Fruit fly (Drosophila melanogaster) Kc167 (cell line): ENCODE results near the gene Awh.

Experiments used
- Myc ChIP-seq: fragments of >200 bp; optimal IDR thresholded peaks from 2 replicates; lab custom pipeline; 2017; ENCODE audit warnings: missing external identifiers
- Sin3A ChIP-seq: fragments of >200 bp; optimal IDR thresholded peaks from 2 replicates; lab custom pipeline; 2018; ENCODE audit warnings: missing external identifiers
- h ChIP-seq: fragments of >200 bp; optimal IDR thresholded peaks from 3 replicates; lab custom pipeline; 2018; ENCODE audit warnings: missing external identifiers
- insv ChIP-seq: fragments of >200 bp; optimal IDR thresholded peaks from 3 replicates; lab custom pipeline; 2018; ENCODE audit warnings: missing external identifiers
- psq ChIP-seq: fragments of >200 bp; optimal IDR thresholded peaks from 2 replicates; lab custom pipeline; 2017; ENCODE audit warnings: missing external identifiers
- ttk ChIP-seq: sonication (Bioruptor generic); optimal IDR thresholded peaks from 2 replicates; lab custom pipeline; 2017; ENCODE audit warnings: missing external identifiers

Gene Awh

dm6 chr3L:3845815-3846375, at the start of gene Awh:
Gene Awh, plus strand, starts transcription at chr3L:3846206.
- TF ChIP-seq psq (lab: Kevin White, UChicago) = no peak
- TF ChIP-seq ttk (lab: Kevin White, UChicago) = no peak
- TF ChIP-seq h = no peak
- no peak for TF ChIP-seq Myc (lab: Kevin White, UChicago)
- no peak for TF ChIP-seq Sin3A
- no peak for TF ChIP-seq insv

- TF ChIP-seq psq (lab: Kevin White, UChicago) = no peak
- no peak for TF ChIP-seq h
- TF ChIP-seq Sin3A = no peak
- no peak for TF ChIP-seq ttk (lab: Kevin White, UChicago)
- no peak for TF ChIP-seq Myc (lab: Kevin White, UChicago)
- TF ChIP-seq insv = no peak
Observed at dm6 chr3L:3797681-3798080, 48.3 kb upstream of the Awh start.

- TF ChIP-seq h (no peak), insv (no peak), Sin3A (no peak), psq (lab: Kevin White, UChicago) (no peak)
Observed at dm6 chr3L:3798488-3798887, 47.5 kb upstream of the Awh start.

dm6 chr3L:3799766-3800165, 46.2 kb upstream of the Awh start:
- no peak for TF ChIP-seq psq (lab: Kevin White, UChicago)
- no peak for TF ChIP-seq h
- no peak for TF ChIP-seq ttk (lab: Kevin White, UChicago)
- no peak for TF ChIP-seq Myc (lab: Kevin White, UChicago)
- no peak for TF ChIP-seq Sin3A
- TF ChIP-seq insv = no peak

- no peak for TF ChIP-seq Sin3A
- TF ChIP-seq insv = no peak
- no peak for TF ChIP-seq ttk (lab: Kevin White, UChicago)
- no peak for TF ChIP-seq psq (lab: Kevin White, UChicago)
- TF ChIP-seq Myc (lab: Kevin White, UChicago) = no peak
- TF ChIP-seq h = no peak
Observed at dm6 chr3L:3801343-3801742, 44.7 kb upstream of the Awh start.

dm6 chr3L:3801813-3802212, 44.2 kb upstream of the Awh start:
- TF ChIP-seq Myc (lab: Kevin White, UChicago) (no peak), ttk (lab: Kevin White, UChicago) (no peak), Sin3A (no peak), psq (lab: Kevin White, UChicago) (no peak), h (no peak), insv (no peak)

- TF ChIP-seq h (no peak), ttk (lab: Kevin White, UChicago) (no peak), insv (no peak), Sin3A (no peak), Myc (lab: Kevin White, UChicago) (no peak)
Observed at dm6 chr3L:3802677-3803076, 43.3 kb upstream of the Awh start.

dm6 chr3L:3806330-3806729, 39.7 kb upstream of the Awh start, which contains the start of the genes CG32264, ntc and IntS10:
Gene CG32264, minus strand, starts transcription at chr3L:3806459.
Gene ntc, minus strand, starts transcription at chr3L:3806459.
Gene IntS10, plus strand, starts transcription at chr3L:3806710.
- TF ChIP-seq psq (lab: Kevin White, UChicago) (no peak), Sin3A (no peak), ttk (lab: Kevin White, UChicago) (no peak)

dm6 chr3L:3809943-3810342, 36.1 kb upstream of the Awh start, which contains the start of gene CG32262:
Gene CG32262, minus strand, starts transcription at chr3L:3810196.
- TF ChIP-seq psq (lab: Kevin White, UChicago) (no peak), h (no peak), Myc (lab: Kevin White, UChicago) (no peak), Sin3A (no peak), ttk (lab: Kevin White, UChicago) (no peak), insv (no peak)

- peak; percentile 2 for TF ChIP-seq psq (lab: Kevin White, UChicago)
- no peak for TF ChIP-seq ttk (lab: Kevin White, UChicago)
- no peak for TF ChIP-seq Myc (lab: Kevin White, UChicago)
Observed at dm6 chr3L:3811089-3811488, 34.9 kb upstream of the Awh start, which contains the start of the genes CG32263 and PIG-B. Gene CG32263, minus strand, starts transcription at chr3L:3811114. Gene PIG-B, plus strand, starts transcription at chr3L:3811263.

- TF ChIP-seq ttk (lab: Kevin White, UChicago) = no peak
- TF ChIP-seq h = no peak
- no peak for TF ChIP-seq Myc (lab: Kevin White, UChicago)
- no peak for TF ChIP-seq psq (lab: Kevin White, UChicago)
- no peak for TF ChIP-seq insv
- TF ChIP-seq Sin3A = no peak
Observed at dm6 chr3L:3814010-3814833, 31.8 kb upstream of the Awh start, which contains the start of gene Scsalpha1. Gene Scsalpha1, plus strand, starts transcription at chr3L:3814211.

dm6 chr3L:3816254-3816653, 29.8 kb upstream of the Awh start, which contains the start of gene Acp63F:
Gene Acp63F, minus strand, starts transcription at chr3L:3816354.
- no peak for TF ChIP-seq h
- TF ChIP-seq Sin3A = no peak
- TF ChIP-seq Myc (lab: Kevin White, UChicago) = no peak
- TF ChIP-seq psq (lab: Kevin White, UChicago) = no peak
- TF ChIP-seq insv = no peak
